Worm (Caenorhabditis elegans): ENCODE measurements around the gene math-18.
"Not testable (repeated sequence)": the region's sequence is repeated elsewhere in the genome, so short reads cannot be mapped to it uniquely, and the experiment has no call there.

ce11 chrII:2153708-2154107, at the start of gene math-18:
- not testable (repeated sequence) for TF ChIP-seq dao-5, W03F9.2 (tag; optimal IDR thresholded peaks at IDR 0.05)

All from whole organism, L4/young adult.